Fruit fly (Drosophila melanogaster): ENCODE measurements around the gene Cpr73D.
A peak's percentile ranks its signal among the peaks of the same experiment; 100 is the strongest.

Gene Cpr73D

DNA sequence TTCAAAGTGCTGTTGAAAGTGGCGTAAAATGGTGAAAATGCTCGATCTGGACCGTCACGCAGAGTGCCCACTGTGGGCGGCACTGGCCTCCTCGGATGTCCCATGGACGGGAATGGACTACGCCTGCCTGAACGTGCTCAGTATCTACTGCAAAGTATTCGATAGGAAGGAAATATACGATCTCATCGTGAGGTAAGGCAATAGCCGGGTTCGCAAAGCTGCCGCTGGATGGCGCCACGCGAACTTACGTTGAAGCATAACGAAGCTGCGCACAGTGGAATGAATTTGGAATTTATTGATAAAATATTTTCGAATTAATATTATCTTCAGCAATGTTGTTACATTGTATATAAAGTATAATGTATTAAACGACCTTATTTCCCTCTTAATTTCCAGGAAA lies 61.1 kb downstream of the Cpr73D start:
- TF ChIP-seq EcR (GFP tag; optimal IDR thresholded peaks at IDR 0.05) (no peak), Ets98B (GFP tag; IDR thresholded peaks at IDR 0.05) (0 out of 2 replicates have a peak, but pooled peaks have one; percentile 13), CG9948 (tag; optimal IDR thresholded peaks at IDR 0.05) (no peak)

DNA sequence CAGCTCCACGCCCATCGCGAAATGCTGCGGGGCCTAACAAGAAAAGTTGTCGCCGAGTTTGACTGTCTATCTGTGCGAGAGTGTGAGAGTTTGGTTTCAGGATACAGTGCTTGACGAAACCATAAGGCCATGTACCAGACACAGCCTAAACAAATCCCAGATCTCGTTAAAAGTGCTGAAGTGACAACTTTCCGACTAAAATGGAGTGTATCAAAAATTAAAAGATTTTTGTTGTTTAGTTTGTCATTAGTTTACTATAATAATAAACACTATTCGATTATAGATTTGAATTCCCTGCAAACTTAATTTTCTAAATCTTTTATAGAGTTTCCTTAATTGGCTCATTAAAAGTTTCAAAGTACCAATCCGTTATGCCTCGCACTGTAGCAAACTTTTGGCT lies 63.8 kb downstream of the Cpr73D start:
- TF ChIP-seq CG34367 (tag; optimal IDR thresholded peaks at IDR 0.05) (no peak), EcR (GFP tag; optimal IDR thresholded peaks at IDR 0.05) (no peak), CG12605 (GFP tag; IDR thresholded peaks at IDR 0.05) (no peak), CG17806 (tag; optimal IDR thresholded peaks at IDR 0.05) (no peak), Pif1B (GFP tag; optimal IDR thresholded peaks at IDR 0.05) (no peak), CG14655 (GFP tag; optimal IDR thresholded peaks at IDR 0.05) (peak; percentile 8), CG32121 (GFP tag; IDR thresholded peaks at IDR 0.05) (no peak), CG13204 (GFP tag; optimal IDR thresholded peaks at IDR 0.05) (no peak), D1 (tag; optimal IDR thresholded peaks at IDR 0.05) (no peak), CG8159 (tag; optimal IDR thresholded peaks at IDR 0.05) (no peak), CG4496 (GFP tag; IDR thresholded peaks at IDR 0.05) (peak; percentile 28; the same call in 1 of the 3 replicates), fd96Ca (GFP tag; IDR thresholded peaks at IDR 0.05) (peak; percentile 44; the same call in 1 of the 3 replicates), CG15710 (tag; optimal IDR thresholded peaks at IDR 0.05) (no peak), Ets98B (GFP tag; IDR thresholded peaks at IDR 0.05) (peak; percentile 28; the same call in 1 of the 2 replicates)

DNA sequence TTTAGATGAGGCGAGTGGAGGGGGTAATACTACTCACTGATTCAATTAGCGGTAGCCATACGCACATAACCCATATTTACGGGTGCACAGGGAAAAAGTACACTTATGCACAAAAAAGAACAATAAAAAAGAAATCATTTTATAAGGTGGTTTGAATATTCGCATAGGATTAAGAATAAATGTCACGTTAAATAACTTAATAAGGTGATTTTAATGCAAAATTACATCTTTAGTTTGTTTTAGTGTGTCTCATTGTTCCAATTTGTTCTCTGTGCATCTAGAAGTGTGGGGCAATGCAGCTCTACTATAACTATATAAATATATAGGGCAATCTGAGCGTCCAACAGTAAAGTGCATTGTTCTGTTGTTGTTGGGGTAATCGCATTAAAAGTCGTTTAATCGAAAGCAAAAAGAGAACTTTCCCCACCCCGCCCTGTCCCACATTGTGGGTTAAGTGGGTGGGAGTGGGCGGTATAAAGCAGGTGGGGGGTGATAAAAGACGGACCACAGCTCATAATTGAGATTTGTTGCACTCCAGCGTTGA lies 64.7 kb downstream of the Cpr73D start:
- TF ChIP-seq CG34367 (tag; optimal IDR thresholded peaks at IDR 0.05), result peak; percentile 39
- peak; percentile 73 for TF ChIP-seq CG32121 (GFP tag; IDR thresholded peaks at IDR 0.05)
- TF ChIP-seq CG14655 (GFP tag; optimal IDR thresholded peaks at IDR 0.05), result peak; percentile 62
- TF ChIP-seq EcR (GFP tag; optimal IDR thresholded peaks at IDR 0.05), result peak; percentile 59
- TF ChIP-seq CG8301 (tag; optimal IDR thresholded peaks at IDR 0.05), result peak; percentile 64
- no peak for TF ChIP-seq CG12605 (GFP tag; IDR thresholded peaks at IDR 0.05)
- TF ChIP-seq rn (GFP tag; IDR thresholded peaks at IDR 0.05), result no peak
- peak; percentile 66 for TF ChIP-seq Ets98B (GFP tag; IDR thresholded peaks at IDR 0.05)
- TF ChIP-seq Pif1B (GFP tag; optimal IDR thresholded peaks at IDR 0.05), result no peak
- no peak for TF ChIP-seq CG13204 (GFP tag; optimal IDR thresholded peaks at IDR 0.05)
- peak; percentile 10 for TF ChIP-seq CG8159 (tag; optimal IDR thresholded peaks at IDR 0.05)
- TF ChIP-seq fd96Ca (GFP tag; IDR thresholded peaks at IDR 0.05), result 0 out of 3 replicates have a peak, but pooled peaks have one; percentile 25
- no peak for TF ChIP-seq Snoo (tag; optimal IDR thresholded peaks at IDR 0.05)
- no peak for TF ChIP-seq gl (tag; optimal IDR thresholded peaks at IDR 0.05)
- peak; percentile 59 for TF ChIP-seq CG15710 (tag; optimal IDR thresholded peaks at IDR 0.05)
- no peak for TF ChIP-seq Pif1A (GFP tag; optimal IDR thresholded peaks at IDR 0.05)
- peak; percentile 47 for TF ChIP-seq CG9948 (tag; optimal IDR thresholded peaks at IDR 0.05)
- no peak for TF ChIP-seq CG10348 (GFP tag; IDR thresholded peaks at IDR 0.05)
- TF ChIP-seq CG17806 (tag; optimal IDR thresholded peaks at IDR 0.05), result peak; percentile 46
- TF ChIP-seq CG4496 (GFP tag; IDR thresholded peaks at IDR 0.05), result peak; percentile 75; the same call in 2 of the 3 replicates
- TF ChIP-seq D1 (tag; optimal IDR thresholded peaks at IDR 0.05), result no peak

DNA sequence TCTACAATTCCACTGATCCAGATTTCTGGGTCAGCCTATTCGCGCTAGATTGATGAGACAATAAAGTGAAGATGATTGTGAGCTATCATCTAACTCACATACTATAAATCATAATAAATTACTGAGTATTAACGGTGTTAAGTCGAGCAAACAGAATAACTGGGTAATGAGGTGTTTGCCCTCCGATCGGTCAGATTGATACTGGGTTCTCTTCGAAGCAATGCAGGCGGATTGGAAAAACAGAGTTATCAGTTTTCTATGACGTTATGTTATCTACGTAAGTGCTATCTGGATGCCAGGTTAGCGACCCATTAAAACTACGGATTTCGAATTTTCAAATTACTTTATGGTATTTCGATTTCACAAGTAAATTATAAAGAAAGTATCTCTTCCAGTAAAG lies 65.6 kb downstream of the Cpr73D start:
- TF ChIP-seq EcR (GFP tag; optimal IDR thresholded peaks at IDR 0.05) (peak; percentile 31), rn (GFP tag; IDR thresholded peaks at IDR 0.05) (no peak), CG17806 (tag; optimal IDR thresholded peaks at IDR 0.05) (no peak)

DNA sequence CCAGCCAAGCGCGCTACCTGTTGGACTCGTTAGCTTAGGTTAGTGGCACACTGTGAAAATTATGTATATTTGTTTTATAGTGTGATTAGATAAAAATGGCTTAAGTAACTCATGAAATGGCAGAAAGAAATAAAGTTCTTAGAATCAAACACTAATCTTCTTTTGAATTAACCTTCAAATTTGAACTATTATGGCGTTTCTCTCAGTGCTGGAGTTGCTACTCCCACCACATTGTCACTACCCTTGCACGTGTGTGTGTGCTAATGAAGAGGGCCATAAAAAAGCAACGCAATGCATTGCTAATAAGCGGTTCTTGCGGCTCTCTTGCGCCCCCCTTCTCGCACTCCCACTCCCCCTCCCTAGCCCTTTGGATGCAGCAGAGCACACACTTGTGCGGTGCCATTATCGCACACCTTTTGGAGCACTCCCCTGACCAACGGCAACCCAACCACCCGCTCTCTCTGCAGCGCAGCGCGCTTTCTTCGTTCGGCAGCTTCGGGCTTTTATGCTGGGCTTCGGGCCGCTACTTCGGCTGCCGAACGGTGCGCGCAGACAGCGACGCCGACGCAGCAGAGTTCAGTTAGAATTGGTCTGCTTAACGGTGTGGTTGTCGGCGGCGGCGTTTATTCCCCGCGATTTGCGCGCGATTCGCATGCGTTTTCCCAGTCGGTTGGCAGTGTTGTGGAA lies 66.7 kb downstream of the Cpr73D start:
- TF ChIP-seq Ets98B (GFP tag; IDR thresholded peaks at IDR 0.05) (peak; percentile 86), CG32121 (GFP tag; IDR thresholded peaks at IDR 0.05) (peak; percentile 86), CG34367 (tag; optimal IDR thresholded peaks at IDR 0.05) (peak; percentile 82), CG12605 (GFP tag; IDR thresholded peaks at IDR 0.05) (peak; percentile 69), Pif1B (GFP tag; optimal IDR thresholded peaks at IDR 0.05) (peak; percentile 80), D1 (tag; optimal IDR thresholded peaks at IDR 0.05) (peak; percentile 35), CG10348 (GFP tag; IDR thresholded peaks at IDR 0.05) (peak; percentile 58), EcR (GFP tag; optimal IDR thresholded peaks at IDR 0.05) (peak; percentile 65), fd96Ca (GFP tag; IDR thresholded peaks at IDR 0.05) (peak; percentile 83), CG15710 (tag; optimal IDR thresholded peaks at IDR 0.05) (peak; percentile 77), Snoo (tag; optimal IDR thresholded peaks at IDR 0.05) (peak; percentile 70), CG14655 (GFP tag; optimal IDR thresholded peaks at IDR 0.05) (peak; percentile 92), CG17806 (tag; optimal IDR thresholded peaks at IDR 0.05) (peak; percentile 76), gl (tag; optimal IDR thresholded peaks at IDR 0.05) (peak; percentile 27), CG8159 (tag; optimal IDR thresholded peaks at IDR 0.05) (peak; percentile 75), CG4496 (GFP tag; IDR thresholded peaks at IDR 0.05) (peak; percentile 92), CG13204 (GFP tag; optimal IDR thresholded peaks at IDR 0.05) (peak; percentile 97), rn (GFP tag; IDR thresholded peaks at IDR 0.05) (peak; percentile 72), Pif1A (GFP tag; optimal IDR thresholded peaks at IDR 0.05) (peak; percentile 88), CG8301 (tag; optimal IDR thresholded peaks at IDR 0.05) (peak; percentile 90), CG9948 (tag; optimal IDR thresholded peaks at IDR 0.05) (peak; percentile 83)

DNA sequence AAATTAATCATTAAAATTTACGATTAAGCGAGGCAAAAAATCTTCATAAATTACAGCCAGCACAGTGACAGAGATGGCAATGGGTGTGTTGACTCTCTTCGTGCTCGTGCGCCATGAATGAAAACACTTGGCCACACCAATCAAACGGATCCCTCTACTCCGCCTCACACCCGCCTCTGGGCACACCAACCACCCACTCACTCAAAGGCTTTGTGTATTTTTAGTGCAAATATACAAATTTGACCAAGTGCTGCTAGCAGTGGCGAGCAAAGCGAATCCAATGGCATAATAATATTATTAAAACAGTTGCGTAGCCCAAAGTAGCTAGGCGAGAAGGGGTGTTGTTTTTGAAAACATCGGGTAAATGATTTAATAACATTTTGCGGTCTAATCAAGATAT lies 67.9 kb downstream of the Cpr73D start:
- no peak for TF ChIP-seq Pif1B (GFP tag; optimal IDR thresholded peaks at IDR 0.05)
- no peak for TF ChIP-seq CG34367 (tag; optimal IDR thresholded peaks at IDR 0.05)
- TF ChIP-seq gl (tag; optimal IDR thresholded peaks at IDR 0.05), result no peak
